Worm (Caenorhabditis elegans) whole organism, L3 larva: ENCODE data around the gene C18D1.2.

Experiments
- R02D3.7 ChIP-seq: fragments of 150-350 bp; optimal IDR thresholded peaks from 2 replicates; lab custom pipeline; 2014; ENCODE audit warnings: missing biosample characterization, missing genetic modification characterization
- ZK546.5 ChIP-seq: sonication (generic microtip); optimal IDR thresholded peaks from 2 replicates; lab custom pipeline; 2017; ENCODE audit warnings: missing biosample characterization, missing genetic modification characterization
- aly-2 ChIP-seq: fragments of 150-350 bp; optimal IDR thresholded peaks from 2 replicates; lab custom pipeline; 2014; ENCODE audit warnings: missing biosample characterization, missing genetic modification characterization
- ceh-16 ChIP-seq: sonication (generic microtip); optimal IDR thresholded peaks from 2 replicates; lab custom pipeline; 2017; ENCODE audit warnings: missing biosample characterization, missing genetic modification characterization
- ceh-28 ChIP-seq: fragments of 150-350 bp; optimal IDR thresholded peaks from 2 replicates; lab custom pipeline; 2014; ENCODE audit warnings: missing biosample characterization, missing genetic modification reagents, missing genetic modification characterization
- ceh-82 ChIP-seq: fragments of 150-350 bp; optimal IDR thresholded peaks from 2 replicates; lab custom pipeline; 2014; ENCODE audit warnings: missing biosample characterization, missing genetic modification characterization
- ceh-9 ChIP-seq: sonication (generic microtip); optimal IDR thresholded peaks from 2 replicates; lab custom pipeline; 2018; ENCODE audit warnings: missing biosample characterization, missing genetic modification characterization
- daf-12 ChIP-seq: fragments of 150-350 bp; optimal IDR thresholded peaks from 2 replicates; lab custom pipeline; 2014; ENCODE audit warnings: missing biosample characterization, missing genetic modification reagents, missing genetic modification characterization
- egl-27 ChIP-seq: sonication (generic microtip); optimal IDR thresholded peaks from 4 replicates; lab custom pipeline; 2017; ENCODE audit warnings: missing biosample characterization, missing genetic modification reagents, missing genetic modification characterization
- elt-1 ChIP-seq: fragments of 150-350 bp; optimal IDR thresholded peaks from 2 replicates; lab custom pipeline; 2014; ENCODE audit warnings: missing biosample characterization, missing genetic modification characterization
- elt-2 ChIP-seq: sonication (generic microtip); optimal IDR thresholded peaks from 2 replicates; lab custom pipeline; 2016; ENCODE audit warnings: missing genetic modification reagents, mild to moderate bottlenecking, missing genetic modification characterization, missing compliant biosample characterization
- elt-3 ChIP-seq, 3 experiments: fragments of 150-350 bp in 1 of 3; sonication (generic microtip) in 2 of 3; optimal IDR thresholded peaks; 2 replicates in 2 of 3; 4 replicates in 1 of 3; lab custom pipeline; 2014 to 2017; ENCODE audit warnings: missing biosample characterization in 3 of 3, missing genetic modification characterization in 3 of 3
- eor-1 ChIP-seq, 2 experiments: fragments of 150-350 bp; optimal IDR thresholded peaks; 2 replicates each; lab custom pipeline; 2014 to 2018; ENCODE audit warnings: missing biosample characterization in 2 of 2, missing genetic modification characterization in 2 of 2
- fkh-10 ChIP-seq: sonication (generic microtip); optimal IDR thresholded peaks from 2 replicates; lab custom pipeline; 2017; ENCODE audit warnings: missing biosample characterization, missing genetic modification reagents, missing genetic modification characterization
- fkh-2 ChIP-seq: fragments of 150-350 bp; optimal IDR thresholded peaks from 2 replicates; lab custom pipeline; 2014; ENCODE audit warnings: missing biosample characterization, missing genetic modification reagents, missing genetic modification characterization
- fos-1 ChIP-seq: fragments of 150-350 bp; optimal IDR thresholded peaks from 2 replicates; lab custom pipeline; 2014; ENCODE audit warnings: missing biosample characterization, missing genetic modification characterization
- hmg-11 ChIP-seq: sonication (generic microtip); optimal IDR thresholded peaks from 2 replicates; lab custom pipeline; 2016; ENCODE audit warnings: missing genetic modification characterization, missing compliant biosample characterization
- jun-1 ChIP-seq: fragments of 150-350 bp; optimal IDR thresholded peaks from 2 replicates; lab custom pipeline; 2014; ENCODE audit warnings: missing biosample characterization, missing genetic modification reagents, missing genetic modification characterization
- lin-39 ChIP-seq: fragments of 150-350 bp; optimal IDR thresholded peaks from 2 replicates; lab custom pipeline; 2018; ENCODE audit warnings: missing biosample characterization, missing genetic modification reagents, missing genetic modification characterization
- lsy-12 ChIP-seq: sonication (generic microtip); optimal IDR thresholded peaks from 2 replicates; lab custom pipeline; 2016; ENCODE audit warnings: mild to moderate bottlenecking, missing genetic modification characterization, missing compliant biosample characterization
- mdl-1 ChIP-seq: fragments of 150-350 bp; optimal IDR thresholded peaks from 2 replicates; lab custom pipeline; 2014; ENCODE audit warnings: missing biosample characterization, missing genetic modification characterization
- nfya-1 ChIP-seq: sonication (generic microtip); optimal IDR thresholded peaks from 2 replicates; lab custom pipeline; 2017; ENCODE audit warnings: missing genetic modification characterization, mild to moderate bottlenecking, missing compliant biosample characterization, antibody characterized with exemption, moderate library complexity; ENCODE audit not compliant: insufficient read depth
- nhr-11 ChIP-seq: fragments of 150-350 bp; optimal IDR thresholded peaks from 2 replicates; lab custom pipeline; 2014; ENCODE audit warnings: missing biosample characterization, missing genetic modification characterization
- nhr-237 ChIP-seq: fragments of 150-350 bp; optimal IDR thresholded peaks from 2 replicates; lab custom pipeline; 2014; ENCODE audit warnings: missing biosample characterization, missing genetic modification characterization
- nhr-43 ChIP-seq: sonication (generic microtip); optimal IDR thresholded peaks from 2 replicates; lab custom pipeline; 2016; ENCODE audit warnings: mild to moderate bottlenecking, missing genetic modification characterization, missing compliant biosample characterization; ENCODE audit not compliant: poor library complexity, severe bottlenecking
- nhr-67 ChIP-seq: fragments of 150-350 bp; optimal IDR thresholded peaks from 2 replicates; lab custom pipeline; 2014; ENCODE audit warnings: missing biosample characterization, missing genetic modification characterization
- nhr-76 ChIP-seq: fragments of 150-350 bp; sonication (generic microtip); optimal IDR thresholded peaks from 5 replicates; lab custom pipeline; 2014; ENCODE audit warnings: missing biosample characterization, missing genetic modification characterization
- pha-4 ChIP-seq: fragments of 150-350 bp; optimal IDR thresholded peaks from 2 replicates; lab custom pipeline; 2014; ENCODE audit warnings: missing biosample characterization, missing genetic modification reagents, missing genetic modification characterization
- snpc-4 ChIP-seq: fragments of 150-350 bp; optimal IDR thresholded peaks from 2 replicates; lab custom pipeline; 2014; ENCODE audit warnings: missing biosample characterization, missing genetic modification characterization
- tbx-2 ChIP-seq: sonication (generic microtip); optimal IDR thresholded peaks from 2 replicates; lab custom pipeline; 2016; ENCODE audit warnings: mild to moderate bottlenecking, missing genetic modification characterization, missing compliant biosample characterization
- unc-39 ChIP-seq: sonication (generic microtip); optimal IDR thresholded peaks from 4 replicates; lab custom pipeline; 2017; ENCODE audit warnings: missing biosample characterization, missing genetic modification characterization
- unc-62 ChIP-seq: fragments of 150-350 bp; sonication (generic microtip); optimal IDR thresholded peaks from 4 replicates; lab custom pipeline; 2014; ENCODE audit warnings: missing biosample characterization, missing genetic modification reagents, missing genetic modification characterization
- ztf-4 ChIP-seq: fragments of 150-350 bp; optimal IDR thresholded peaks from 2 replicates; lab custom pipeline; 2014; ENCODE audit warnings: missing biosample characterization, missing genetic modification characterization

The C18D1.2 gene

ce11 chrII:10012490-10012889, 44.3 kb upstream of the C18D1.2 start:
- TF ChIP-seq unc-39 (tag; lab: Kevin White, UChicago) (no peak), nhr-11 (tag; lab: Kevin White, UChicago) (peak; percentile 47)

ce11 chrII:10014384-10014783, 42.4 kb upstream of the C18D1.2 start:
- TF ChIP-seq aly-2 (tag; lab: Kevin White, UChicago) (no peak), mdl-1 (tag; lab: Kevin White, UChicago) (no peak), hmg-11 (tag; lab: Kevin White, UChicago) (no peak), unc-39 (tag; lab: Kevin White, UChicago) (no peak), lin-39 (tag; lab: Kevin White, UChicago) (no peak)

- TF ChIP-seq egl-27 (tag; lab: Kevin White, UChicago) (no peak), nfya-1 (peak; percentile 36), pha-4 (peak; percentile 54)
Observed at ce11 chrII:10016013-10016412, 40.8 kb upstream of the C18D1.2 start, which contains the start of gene lec-2. Gene lec-2, minus strand, starts transcription at chrII:10016183.

- TF ChIP-seq unc-62 (no peak), nhr-237 (tag; lab: Kevin White, UChicago) (no peak), egl-27 (tag; lab: Kevin White, UChicago) (no peak), mdl-1 (tag; lab: Kevin White, UChicago) (no peak), ztf-4 (no peak), elt-3 (tag; optimal IDR thresholded peaks at IDR 0.05; lab: Kevin White, UChicago) (no peak), ceh-82 (tag; lab: Kevin White, UChicago) (no peak), snpc-4 (tag; lab: Kevin White, UChicago) (no peak), nhr-11 (tag; lab: Kevin White, UChicago) (no peak), ZK546.5 (no peak), ceh-28 (tag; lab: Kevin White, UChicago) (no peak), nfya-1 (no peak), elt-2 (tag; lab: Kevin White, UChicago) (no peak), jun-1 (no peak), fkh-10 (GFP tag; lab: Kevin White, UChicago) (no peak), eor-1 (tag; optimal IDR thresholded peaks at IDR 0.05; lab: Kevin White, UChicago) (no peak), ceh-9 (tag; lab: Kevin White, UChicago) (no peak), daf-12 (no peak), lsy-12 (tag; lab: Kevin White, UChicago) (no peak), elt-1 (tag; lab: Kevin White, UChicago) (no peak)
Observed at ce11 chrII:10017528-10017927, 39.3 kb upstream of the C18D1.2 start.

- TF ChIP-seq ceh-82 (tag; lab: Kevin White, UChicago) (no peak), pha-4 (peak; percentile 43)
Observed at ce11 chrII:10019669-10020068, 37.1 kb upstream of the C18D1.2 start.

ce11 chrII:10021749-10022148, 35.0 kb upstream of the C18D1.2 start:
- no peak for TF ChIP-seq pha-4
- peak; percentile 78 for TF ChIP-seq fkh-10 (GFP tag; lab: Kevin White, UChicago)

ce11 chrII:10025059-10025458, 31.7 kb upstream of the C18D1.2 start:
- TF ChIP-seq tbx-2 (tag; lab: Kevin White, UChicago) (no peak), mdl-1 (tag; lab: Kevin White, UChicago) (no peak), ceh-28 (tag; lab: Kevin White, UChicago) (no peak), ceh-16 (no peak), R02D3.7 (no peak), nhr-76 (tag; lab: Kevin White, UChicago) (no peak), fkh-2 (tag; lab: Kevin White, UChicago) (no peak), nhr-43 (no peak), egl-27 (tag; lab: Kevin White, UChicago) (no peak), fos-1 (tag; lab: Kevin White, UChicago) (no peak), nhr-237 (tag; lab: Kevin White, UChicago) (no peak), snpc-4 (tag; lab: Kevin White, UChicago) (no peak), lsy-12 (tag; lab: Kevin White, UChicago) (no peak), nhr-67 (tag; lab: Kevin White, UChicago) (no peak)
